Worm (Caenorhabditis elegans) whole organism, L4 larva: ENCODE results near the gene nhr-277.

Source experiments
- D1046.2 ChIP-seq: fragments of 200-800 bp; sonication (Bioruptor generic); IDR thresholded peaks from 2 replicates; pipeline ENCODE4 v1.3.6; 2022; ENCODE audit warnings: missing genetic modification characterization, missing compliant biosample characterization
- F44E2.7 ChIP-seq: fragments of 200-800 bp; sonication (Bioruptor generic); IDR thresholded peaks from 2 replicates; pipeline ENCODE4 v2.1.2; 2022; ENCODE audit warnings: missing genetic modification characterization, missing compliant biosample characterization
- F49E8.2 ChIP-seq: sonication (generic microtip); optimal IDR thresholded peaks from 2 replicates; lab custom pipeline; 2016; ENCODE audit warnings: missing compliant biosample characterization, mild to moderate bottlenecking, missing genetic modification characterization, borderline replicate concordance
- T20F7.1 ChIP-seq: fragments of 200-800 bp; sonication (Bioruptor generic); optimal IDR thresholded peaks from 2 replicates; lab custom pipeline; 2018; ENCODE audit warnings: mild to moderate bottlenecking, missing genetic modification characterization, missing compliant biosample characterization
- Y48G9A.11 ChIP-seq: fragments of 200-800 bp; sonication (Bioruptor generic); IDR thresholded peaks from 2 replicates; pipeline ENCODE4 v1.3.6; 2022; ENCODE audit warnings: missing genetic modification reagents, missing genetic modification characterization, missing compliant biosample characterization
- ZK337.2 ChIP-seq: fragments of 200-800 bp; sonication (Bioruptor generic); IDR thresholded peaks from 2 replicates; pipeline ENCODE4 v1.3.6; 2022; ENCODE audit warnings: missing genetic modification reagents, missing genetic modification characterization, missing compliant biosample characterization
- ZK546.5 ChIP-seq, 2 experiments: sonication (generic microtip); optimal IDR thresholded peaks; 2 replicates each; lab custom pipeline; 2017; ENCODE audit warnings: missing biosample characterization in 2 of 2, missing genetic modification characterization in 2 of 2
- aha-1 ChIP-seq: fragments of 150-350 bp; peaks from one replicate; lab custom pipeline; 2014; ENCODE audit warnings: missing biosample characterization, missing genetic modification characterization
- aly-2 ChIP-seq: sonication (generic microtip); optimal IDR thresholded peaks from 2 replicates; lab custom pipeline; 2018; ENCODE audit warnings: missing biosample characterization, missing genetic modification characterization
- ama-1 ChIP-seq: fragments of 150-350 bp; optimal IDR thresholded peaks from 2 replicates; lab custom pipeline; 2014; ENCODE audit warnings: inconsistent platforms, mixed read lengths
- attf-4 ChIP-seq: sonication (generic microtip); optimal IDR thresholded peaks from 3 replicates; lab custom pipeline; 2017; ENCODE audit warnings: missing biosample characterization, missing genetic modification characterization
- ceh-32 ChIP-seq: sonication (generic microtip); optimal IDR thresholded peaks from 2 replicates; lab custom pipeline; 2016; ENCODE audit warnings: mild to moderate bottlenecking, missing genetic modification characterization, missing compliant biosample characterization; ENCODE audit not compliant: poor library complexity
- ceh-44 ChIP-seq: fragments of 200-800 bp; sonication (Bioruptor generic); IDR thresholded peaks from 2 replicates; pipeline ENCODE4 v1.3.6; 2022; ENCODE audit warnings: missing genetic modification reagents, missing genetic modification characterization, missing compliant biosample characterization
- ceh-62 ChIP-seq: sonication (generic microtip); optimal IDR thresholded peaks from 2 replicates; lab custom pipeline; 2017; ENCODE audit warnings: missing biosample characterization, missing genetic modification characterization
- ceh-82 ChIP-seq: sonication (generic microtip); optimal IDR thresholded peaks from 2 replicates; lab custom pipeline; 2017; ENCODE audit warnings: missing biosample characterization, missing genetic modification characterization
- ces-1 ChIP-seq: fragments of 150-350 bp; sonication (generic microtip); optimal IDR thresholded peaks from 4 replicates; lab custom pipeline; 2014; ENCODE audit warnings: missing biosample characterization, missing genetic modification reagents, missing genetic modification characterization
- dmd-8 ChIP-seq: fragments of 200-800 bp; sonication (Bioruptor generic); IDR thresholded peaks from 2 replicates; pipeline ENCODE4 v1.3.6; 2022; ENCODE audit warnings: missing genetic modification characterization, missing compliant biosample characterization
- dmd-9 ChIP-seq: fragments of 200-800 bp; sonication (Bioruptor generic); IDR thresholded peaks from 2 replicates; pipeline ENCODE4 v1.3.6; 2022; ENCODE audit warnings: missing genetic modification reagents, missing genetic modification characterization, missing compliant biosample characterization
- duxl-1 ChIP-seq: sonication (generic microtip); optimal IDR thresholded peaks from 2 replicates; lab custom pipeline; 2016; ENCODE audit warnings: mild to moderate bottlenecking, missing genetic modification characterization, moderate library complexity, missing compliant biosample characterization; ENCODE audit not compliant: poor library complexity
- egl-43 ChIP-seq: fragments of 200-800 bp; sonication (Bioruptor generic); IDR thresholded peaks from 2 replicates; pipeline ENCODE4 v1.3.6; 2022; ENCODE audit warnings: missing genetic modification reagents, missing genetic modification characterization, missing compliant biosample characterization
- fkh-10 ChIP-seq: fragments of 150-350 bp; optimal IDR thresholded peaks from 2 replicates; lab custom pipeline; 2014; ENCODE audit warnings: missing biosample characterization, missing genetic modification reagents, missing genetic modification characterization
- fos-1 ChIP-seq: fragments of 150-350 bp; optimal IDR thresholded peaks from 2 replicates; lab custom pipeline; 2014; ENCODE audit warnings: missing biosample characterization, missing genetic modification characterization
- gei-8 ChIP-seq: fragments of 200-800 bp; sonication (Bioruptor generic); optimal IDR thresholded peaks from 2 replicates; lab custom pipeline; 2018; ENCODE audit warnings: mild to moderate bottlenecking, missing genetic modification characterization, missing compliant biosample characterization
- hif-1 ChIP-seq, 2 experiments: sonication (generic microtip); optimal IDR thresholded peaks; 2 replicates each; lab custom pipeline; 2016 to 2017; ENCODE audit warnings: missing compliant biosample characterization in 2 of 2, missing genetic modification characterization in 2 of 2, missing genetic modification reagents in 2 of 2, missing genotype in 2 of 2, mild to moderate bottlenecking in 1 of 2
- hlh-11 ChIP-seq: fragments of 200-800 bp; sonication (Bioruptor generic); optimal IDR thresholded peaks from 2 replicates; lab custom pipeline; 2018; ENCODE audit warnings: mild to moderate bottlenecking, missing genetic modification characterization, missing compliant biosample characterization
- lin-13 ChIP-seq: fragments of 150-350 bp; optimal IDR thresholded peaks from 2 replicates; lab custom pipeline; 2014; ENCODE audit warnings: missing biosample characterization, missing genetic modification reagents, missing genetic modification characterization
- lin-29 ChIP-seq: fragments of 200-800 bp; sonication (Bioruptor generic); IDR thresholded peaks from 2 replicates; pipeline ENCODE4 v1.3.6; 2022; ENCODE audit warnings: missing genetic modification reagents, missing genetic modification characterization, missing compliant biosample characterization
- madf-5 ChIP-seq, 2 experiments: fragments of 200-800 bp; sonication (Bioruptor generic); IDR thresholded peaks; 2 replicates each; pipeline ENCODE4 v1.3.6; 2022; ENCODE audit warnings: missing compliant biosample characterization in 2 of 2, missing genetic modification characterization in 2 of 2
- madf-9 ChIP-seq: fragments of 200-800 bp; sonication (Bioruptor generic); conservative IDR thresholded peaks from 2 replicates; pipeline ENCODE4 v1.3.6; 2022; ENCODE audit warnings: missing genetic modification reagents, missing genetic modification characterization, missing compliant biosample characterization
- mdl-1 ChIP-seq, 2 experiments: fragments of 150-350 bp in 1 of 2; sonication (generic microtip) in 1 of 2; optimal IDR thresholded peaks; 2 replicates each; lab custom pipeline; 2014 to 2017; ENCODE audit warnings: missing biosample characterization in 2 of 2, missing genetic modification characterization in 2 of 2
- mes-2 ChIP-seq: sonication (generic microtip); optimal IDR thresholded peaks from 2 replicates; lab custom pipeline; 2016; ENCODE audit warnings: missing genotype, mild to moderate bottlenecking, missing genetic modification characterization, missing compliant biosample characterization; ENCODE audit not compliant: poor library complexity, severe bottlenecking
- nhr-11 ChIP-seq: fragments of 150-350 bp; optimal IDR thresholded peaks from 2 replicates; lab custom pipeline; 2014; ENCODE audit warnings: missing biosample characterization, missing genetic modification characterization
- nhr-111 ChIP-seq: fragments of 200-800 bp; sonication (Bioruptor generic); optimal IDR thresholded peaks from 2 replicates; lab custom pipeline; 2018; ENCODE audit warnings: mild to moderate bottlenecking, missing genetic modification characterization, missing compliant biosample characterization
- nhr-237 ChIP-seq: sonication (generic microtip); optimal IDR thresholded peaks from 2 replicates; lab custom pipeline; 2017; ENCODE audit warnings: missing biosample characterization, missing genetic modification characterization
- nhr-25 ChIP-seq: sonication (generic microtip); optimal IDR thresholded peaks from 2 replicates; lab custom pipeline; 2017; ENCODE audit warnings: missing genetic modification characterization, mild to moderate bottlenecking, missing compliant biosample characterization, antibody characterized with exemption, moderate library complexity, borderline replicate concordance; ENCODE audit not compliant: insufficient read depth
- nhr-42 ChIP-seq: fragments of 200-800 bp; sonication (Bioruptor generic); IDR thresholded peaks from 2 replicates; pipeline ENCODE4 v1.3.6; 2022; ENCODE audit warnings: missing genetic modification characterization, missing compliant biosample characterization
- nhr-76 ChIP-seq: fragments of 150-350 bp; optimal IDR thresholded peaks from 2 replicates; lab custom pipeline; 2014; ENCODE audit warnings: missing biosample characterization, missing genetic modification characterization
- pha-4 ChIP-seq, 2 experiments: fragments of 150-350 bp in 1 of 2; fragments of 200-800 bp in 1 of 2; sonication (Bioruptor generic) in 1 of 2; IDR thresholded peaks in 1 of 2; optimal IDR thresholded peaks in 1 of 2; 2 replicates each; pipeline versions ENCODE4 v1.3.6 to Lab custom; 2014 to 2022; ENCODE audit warnings: missing genetic modification characterization in 2 of 2, missing genetic modification reagents in 2 of 2, missing biosample characterization in 1 of 2, missing compliant biosample characterization in 1 of 2
- php-3 ChIP-seq: fragments of 200-800 bp; sonication (Bioruptor generic); IDR thresholded peaks from 2 replicates; pipeline ENCODE4 v1.3.6; 2022; ENCODE audit warnings: missing genetic modification reagents, missing genetic modification characterization, missing compliant biosample characterization
- rbr-2 ChIP-seq: sonication (generic microtip); optimal IDR thresholded peaks from 2 replicates; lab custom pipeline; 2016; ENCODE audit warnings: missing genotype, missing genetic modification characterization, missing compliant biosample characterization
- set-16 ChIP-seq: fragments of 200-800 bp; sonication (Bioruptor generic); IDR thresholded peaks from 2 replicates; pipeline ENCODE4 v1.3.6; 2022; ENCODE audit warnings: missing genetic modification reagents, missing genetic modification characterization, missing compliant biosample characterization
- snpc-1.2 ChIP-seq: fragments of 200-800 bp; sonication (Bioruptor generic); IDR thresholded peaks from 2 replicates; pipeline ENCODE4 v1.3.6; 2022; ENCODE audit warnings: missing genetic modification reagents, missing genetic modification characterization, missing compliant biosample characterization
- snpc-4 ChIP-seq: fragments of 150-350 bp; optimal IDR thresholded peaks from 2 replicates; lab custom pipeline; 2014; ENCODE audit warnings: missing biosample characterization, missing genetic modification characterization
- spr-3 ChIP-seq: fragments of 200-800 bp; sonication (Bioruptor generic); optimal IDR thresholded peaks from 2 replicates; lab custom pipeline; 2018; ENCODE audit warnings: mild to moderate bottlenecking, missing genetic modification characterization, missing compliant biosample characterization
- unc-39 ChIP-seq: sonication (generic microtip); optimal IDR thresholded peaks from 2 replicates; lab custom pipeline; 2017; ENCODE audit warnings: missing biosample characterization, missing genetic modification characterization
- zip-11 ChIP-seq: fragments of 200-800 bp; sonication (Bioruptor generic); IDR thresholded peaks from 2 replicates; pipeline ENCODE4 v1.3.6; 2022; ENCODE audit warnings: missing genetic modification characterization, missing compliant biosample characterization
- zip-2 ChIP-seq: fragments of 150-350 bp; optimal IDR thresholded peaks from 2 replicates; lab custom pipeline; 2014; ENCODE audit warnings: missing biosample characterization, missing genetic modification characterization
- ztf-11 ChIP-seq: fragments of 150-350 bp; optimal IDR thresholded peaks from 2 replicates; lab custom pipeline; 2014; ENCODE audit warnings: missing biosample characterization, missing genetic modification characterization

The nhr-277 gene

DNA sequence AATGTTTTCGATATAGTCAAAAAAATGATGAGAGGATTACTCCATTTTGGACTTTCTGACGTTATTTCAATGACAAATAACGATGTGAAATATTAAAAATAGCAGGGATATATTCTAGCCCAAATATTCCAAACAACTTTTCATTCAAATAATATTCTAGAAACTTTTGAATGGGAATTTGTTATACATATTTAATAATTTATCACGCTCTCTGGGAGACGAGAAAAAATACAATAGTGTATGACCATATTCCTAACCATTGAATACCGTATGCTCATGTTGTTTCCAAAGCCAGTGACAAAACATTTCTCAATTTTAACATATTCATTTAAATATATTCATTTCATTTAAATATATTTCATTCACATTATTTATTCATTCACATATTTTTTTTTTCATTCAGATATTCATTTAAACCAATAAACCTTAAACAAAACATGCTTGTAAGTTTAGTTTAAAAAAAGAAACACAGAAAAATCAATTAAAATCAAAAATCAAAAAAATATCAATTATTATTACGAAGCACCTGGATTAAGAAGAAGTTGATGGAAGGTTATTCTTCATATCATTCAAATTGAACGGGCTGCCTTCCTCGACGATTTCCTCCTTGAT is 33.1 kb upstream of the nhr-277 start (continued):
- TF ChIP-seq dmd-9 (0 out of 2 replicates have a peak, but pooled peaks have one; percentile 23), T20F7.1 (GFP tag; lab: Kevin White, UChicago) (peak; percentile 80), set-16 (GFP tag; lab: Robert Waterston, UW) (no peak), hlh-11 (tag; lab: Kevin White, UChicago) (peak; percentile 17), ZK546.5 (tag; optimal IDR thresholded peaks at IDR 0.05; lab: Kevin White, UChicago) (no peak), ceh-82 (tag; lab: Kevin White, UChicago) (no peak), pha-4 (GFP tag; IDR thresholded peaks at IDR 0.05; lab: Robert Waterston, UW) (peak; percentile 85; the same call in 1 of the 2 replicates), pha-4 (tag; optimal IDR thresholded peaks at IDR 0.05; lab: Kevin White, UChicago) (no peak), duxl-1 (tag; lab: Kevin White, UChicago) (no peak), snpc-1.2 (GFP tag; lab: Robert Waterston, UW) (peak; percentile 67; the same call in 1 of the 2 replicates), F49E8.2 (no peak), zip-11 (no peak), ceh-32 (tag; lab: Kevin White, UChicago) (no peak), ceh-44 (GFP tag; lab: Robert Waterston, UW) (no peak), madf-9 (GFP tag; lab: Robert Waterston, UW) (peak; percentile 72), nhr-25 (tag; lab: Kevin White, UChicago) (no peak), ces-1 (GFP tag; lab: Kevin White, UChicago) (no peak), zip-2 (tag; lab: Kevin White, UChicago) (no peak), ztf-11 (no peak), gei-8 (GFP tag; lab: Kevin White, UChicago) (no peak), madf-5 (GFP tag; IDR thresholded peaks at IDR 0.05; lab: Robert Waterston, UW) (peak in 1 of 2 experiments; percentile 51; a peak in 1 of 4 replicates), F44E2.7 (GFP tag; lab: Robert Waterston, UW) (no peak), lin-29 (GFP tag; lab: Robert Waterston, UW) (no peak), snpc-4 (tag; lab: Kevin White, UChicago) (no peak), php-3 (GFP tag; lab: Robert Waterston, UW) (peak; percentile 69), D1046.2 (0 out of 2 replicates have a peak, but pooled peaks have one; percentile 37), nhr-237 (tag; lab: Kevin White, UChicago) (no peak), fos-1 (tag; lab: Kevin White, UChicago) (no peak), aha-1 (tag; lab: Kevin White, UChicago) (peak; percentile 23), mes-2 (tag; lab: Kevin White, UChicago) (no peak), nhr-11 (tag; lab: Kevin White, UChicago) (no peak)

- TF ChIP-seq rbr-2 (tag; lab: Kevin White, UChicago): no peak
- no peak for TF ChIP-seq hlh-11 (tag; lab: Kevin White, UChicago)
- TF ChIP-seq hif-1 (tag; optimal IDR thresholded peaks at IDR 0.05; lab: Kevin White, UChicago): no peak
- no peak for TF ChIP-seq unc-39 (tag; lab: Kevin White, UChicago)
- TF ChIP-seq D1046.2: no peak
- TF ChIP-seq ama-1: peak; percentile 79
- TF ChIP-seq ceh-62 (tag; lab: Kevin White, UChicago): no peak
- no peak for TF ChIP-seq dmd-8 (GFP tag; lab: Robert Waterston, UW)
- no peak for TF ChIP-seq attf-4
- TF ChIP-seq aly-2: no peak
- TF ChIP-seq nhr-111 (GFP tag; lab: Kevin White, UChicago): no peak
- TF ChIP-seq egl-43 (GFP tag; lab: Robert Waterston, UW): 0 out of 2 replicates have a peak, but pooled peaks have one; percentile 26
- no peak for TF ChIP-seq fkh-10 (GFP tag; lab: Kevin White, UChicago)
- no peak for TF ChIP-seq nhr-42 (GFP tag; lab: Robert Waterston, UW)
- TF ChIP-seq aha-1 (tag; lab: Kevin White, UChicago): peak; percentile 97
- TF ChIP-seq spr-3 (GFP tag; lab: Kevin White, UChicago): no peak
- TF ChIP-seq nhr-76 (tag; lab: Kevin White, UChicago): no peak
- TF ChIP-seq Y48G9A.11: no peak
- TF ChIP-seq gei-8 (GFP tag; lab: Kevin White, UChicago): no peak
- peak; percentile 44 for TF ChIP-seq lin-13
- no peak for TF ChIP-seq mdl-1 (tag; optimal IDR thresholded peaks at IDR 0.05; lab: Kevin White, UChicago)
- TF ChIP-seq ZK337.2 (GFP tag; lab: Robert Waterston, UW): no peak
These were observed 32.4 kb upstream of the nhr-277 start, which contains the start of gene Y94H6A.10 for ce11 chrIV:2710203-2710935. TSS of gene Y94H6A.10 (minus strand) at chrIV:2710666.
